Worm (Caenorhabditis elegans) whole organism, L1 larva: ENCODE data around the gene C43C3.4.

Experiments
- C04F5.9 ChIP-seq: sonication (generic microtip); optimal IDR thresholded peaks from 2 replicates; lab custom pipeline; 2016; ENCODE audit warnings: missing genetic modification characterization, missing compliant biosample characterization
- C16A3.4 ChIP-seq: fragments of 150-350 bp; optimal IDR thresholded peaks from 2 replicates; lab custom pipeline; 2014; ENCODE audit warnings: missing biosample characterization, missing genetic modification characterization
- C34B4.2 ChIP-seq: sonication (generic microtip); optimal IDR thresholded peaks from 2 replicates; lab custom pipeline; 2017; ENCODE audit warnings: mild to moderate bottlenecking, missing genetic modification characterization, missing compliant biosample characterization
- aly-2 ChIP-seq: fragments of 150-350 bp; optimal IDR thresholded peaks from 2 replicates; lab custom pipeline; 2014; ENCODE audit warnings: missing biosample characterization, missing genetic modification characterization
- ama-1 ChIP-seq: fragments of 150-350 bp; optimal IDR thresholded peaks from 2 replicates; lab custom pipeline; 2014
- blmp-1 ChIP-seq: fragments of 150-350 bp; optimal IDR thresholded peaks from 2 replicates; lab custom pipeline; 2014; ENCODE audit warnings: missing biosample characterization, missing genetic modification characterization
- ceh-63 ChIP-seq: fragments of 200-800 bp; sonication (Bioruptor generic); optimal IDR thresholded peaks from 2 replicates; lab custom pipeline; 2018; ENCODE audit warnings: mild to moderate bottlenecking, missing genetic modification characterization, missing compliant biosample characterization
- ceh-82 ChIP-seq, 3 experiments: fragments of 150-350 bp in 1 of 3; sonication (generic microtip) in 2 of 3; optimal IDR thresholded peaks; 2 replicates each; lab custom pipeline; 2014 to 2017; ENCODE audit warnings: missing biosample characterization in 3 of 3, missing genetic modification characterization in 3 of 3
- ces-1 ChIP-seq: fragments of 150-350 bp; optimal IDR thresholded peaks from 2 replicates; lab custom pipeline; 2014; ENCODE audit warnings: missing biosample characterization, missing genetic modification reagents, missing genetic modification characterization
- dsc-1 ChIP-seq: sonication (generic microtip); optimal IDR thresholded peaks from 2 replicates; lab custom pipeline; 2016; ENCODE audit warnings: mild to moderate bottlenecking, missing genetic modification characterization, missing compliant biosample characterization
- efl-1 ChIP-seq, 4 experiments: fragments of 150-350 bp; optimal IDR thresholded peaks in 3 of 4; peaks in 1 of 4; 1 replicate in 1 of 4; 2 replicates in 3 of 4; lab custom pipeline; 2014; ENCODE audit warnings: missing biosample characterization in 2 of 4, missing genetic modification characterization in 2 of 4, missing genetic modification reagents in 2 of 4
- egl-13 ChIP-seq: sonication (generic microtip); optimal IDR thresholded peaks from 2 replicates; lab custom pipeline; 2016; ENCODE audit warnings: missing genotype, missing genetic modification reagents, missing genetic modification characterization, missing compliant biosample characterization
- elt-2 ChIP-seq: sonication (generic microtip); optimal IDR thresholded peaks from 2 replicates; lab custom pipeline; 2016; ENCODE audit warnings: missing genetic modification characterization, mild to moderate bottlenecking, inconsistent platforms, missing compliant biosample characterization, missing genetic modification reagents
- elt-3 ChIP-seq, 6 experiments: fragments of 150-350 bp in 1 of 6; sonication (generic microtip); optimal IDR thresholded peaks; 2 replicates each; lab custom pipeline; 2017 to 2018; ENCODE audit warnings: missing biosample characterization in 6 of 6, missing genetic modification characterization in 6 of 6, inconsistent platforms in 1 of 6
- fkh-10 ChIP-seq: sonication (generic microtip); optimal IDR thresholded peaks from 2 replicates; lab custom pipeline; 2017; ENCODE audit warnings: missing biosample characterization, missing genetic modification reagents, missing genetic modification characterization
- fkh-8 ChIP-seq: sonication (generic microtip); optimal IDR thresholded peaks from 2 replicates; lab custom pipeline; 2016; ENCODE audit warnings: mild to moderate bottlenecking, missing genetic modification characterization, missing compliant biosample characterization
- grh-1 ChIP-seq: fragments of 200-800 bp; sonication (Bioruptor generic); IDR thresholded peaks from 2 replicates; pipeline ENCODE4 v1.3.6; 2022; ENCODE audit warnings: missing genetic modification reagents, missing genetic modification characterization, missing compliant biosample characterization
- hlh-4 ChIP-seq: sonication (generic microtip); optimal IDR thresholded peaks from 2 replicates; lab custom pipeline; 2016; ENCODE audit warnings: mild to moderate bottlenecking, missing genetic modification characterization, missing compliant biosample characterization
- hpl-2 ChIP-seq: fragments of 150-350 bp; optimal IDR thresholded peaks from 2 replicates; lab custom pipeline; 2014; ENCODE audit warnings: missing biosample characterization, missing genetic modification reagents, missing genetic modification characterization
- irx-1 ChIP-seq: sonication (generic microtip); optimal IDR thresholded peaks from 2 replicates; lab custom pipeline; 2016; ENCODE audit warnings: missing genetic modification characterization, missing compliant biosample characterization
- isw-1 ChIP-seq: fragments of 200-800 bp; sonication (Bioruptor generic); IDR thresholded peaks from 2 replicates; pipeline ENCODE4 v1.3.6; 2022; ENCODE audit warnings: missing genetic modification characterization, missing compliant biosample characterization
- lin-14 ChIP-seq: fragments of 200-800 bp; sonication (Bioruptor generic); optimal IDR thresholded peaks from 2 replicates; lab custom pipeline; 2018; ENCODE audit warnings: mild to moderate bottlenecking, missing genetic modification characterization, moderate library complexity, missing compliant biosample characterization
- lin-35 ChIP-seq, 2 experiments: fragments of 150-350 bp; optimal IDR thresholded peaks; 2 replicates each; lab custom pipeline; 2014; ENCODE audit warnings: missing biosample characterization in 2 of 2, missing genetic modification characterization in 2 of 2, missing genetic modification reagents in 2 of 2
- lsy-2 ChIP-seq, 2 experiments: fragments of 150-350 bp; optimal IDR thresholded peaks; 2 replicates each; lab custom pipeline; 2014; ENCODE audit warnings: missing biosample characterization in 2 of 2, missing genetic modification characterization in 2 of 2
- mdl-1 ChIP-seq, 2 experiments: fragments of 150-350 bp; optimal IDR thresholded peaks; 2 replicates each; lab custom pipeline; 2014 to 2017; ENCODE audit warnings: missing biosample characterization in 2 of 2, missing genetic modification characterization in 2 of 2, inconsistent platforms in 1 of 2
- mep-1 ChIP-seq: fragments of 150-350 bp; optimal IDR thresholded peaks from 2 replicates; lab custom pipeline; 2014; ENCODE audit warnings: missing biosample characterization, missing genetic modification characterization
- nhr-19 ChIP-seq: fragments of 200-800 bp; sonication (Bioruptor generic); conservative IDR thresholded peaks from 2 replicates; pipeline ENCODE4 v1.3.6; 2022; ENCODE audit warnings: missing genetic modification characterization, missing compliant biosample characterization
- nhr-20 ChIP-seq: sonication (generic microtip); optimal IDR thresholded peaks from 2 replicates; lab custom pipeline; 2016; ENCODE audit warnings: mild to moderate bottlenecking, missing genetic modification characterization, missing compliant biosample characterization
- nhr-237 ChIP-seq: fragments of 150-350 bp; optimal IDR thresholded peaks from 2 replicates; lab custom pipeline; 2014; ENCODE audit warnings: missing biosample characterization, missing genetic modification characterization
- nhr-47 ChIP-seq: sonication (generic microtip); optimal IDR thresholded peaks from 2 replicates; lab custom pipeline; 2016; ENCODE audit warnings: mild to moderate bottlenecking, missing genetic modification characterization, moderate library complexity, missing compliant biosample characterization
- nhr-71 ChIP-seq: sonication (generic microtip); optimal IDR thresholded peaks from 2 replicates; lab custom pipeline; 2016; ENCODE audit warnings: mild to moderate bottlenecking, missing genetic modification characterization, moderate library complexity, missing compliant biosample characterization
- nhr-77 ChIP-seq: fragments of 150-350 bp; optimal IDR thresholded peaks from 2 replicates; lab custom pipeline; 2014; ENCODE audit warnings: missing biosample characterization, missing genetic modification characterization
- nhr-85 ChIP-seq: sonication (generic microtip); peaks from one replicate; lab custom pipeline; 2016; ENCODE audit warnings: missing genetic modification characterization, inconsistent platforms, missing compliant biosample characterization
- nhr-90 ChIP-seq: sonication (generic microtip); optimal IDR thresholded peaks from 2 replicates; lab custom pipeline; 2016; ENCODE audit warnings: mild to moderate bottlenecking, missing genetic modification characterization, missing compliant biosample characterization; ENCODE audit not compliant: poor library complexity
- pag-3 ChIP-seq: sonication (generic microtip); optimal IDR thresholded peaks from 2 replicates; lab custom pipeline; 2017; ENCODE audit warnings: missing genetic modification characterization, mild to moderate bottlenecking, missing compliant biosample characterization, antibody characterized with exemption, borderline replicate concordance; ENCODE audit not compliant: insufficient read depth
- rnt-1 ChIP-seq: sonication (generic microtip); optimal IDR thresholded peaks from 2 replicates; lab custom pipeline; 2016; ENCODE audit warnings: mild to moderate bottlenecking, missing genetic modification characterization, moderate library complexity, missing compliant biosample characterization
- skn-1 ChIP-seq: fragments of 150-350 bp; optimal IDR thresholded peaks from 2 replicates; lab custom pipeline; 2014; ENCODE audit warnings: missing biosample characterization, missing genetic modification characterization
- snu-23 ChIP-seq: sonication (generic microtip); optimal IDR thresholded peaks from 2 replicates; lab custom pipeline; 2016; ENCODE audit warnings: missing genetic modification characterization, missing compliant biosample characterization
- sox-4 ChIP-seq: sonication (generic microtip); optimal IDR thresholded peaks from 2 replicates; lab custom pipeline; 2016; ENCODE audit warnings: missing genetic modification characterization, missing compliant biosample characterization
- sup-37 ChIP-seq: fragments of 200-800 bp; sonication (Bioruptor generic); optimal IDR thresholded peaks from 2 replicates; lab custom pipeline; 2018; ENCODE audit warnings: mild to moderate bottlenecking, missing genetic modification characterization, missing compliant biosample characterization
- swsn-7 ChIP-seq: sonication (generic microtip); optimal IDR thresholded peaks from 2 replicates; lab custom pipeline; 2016; ENCODE audit warnings: missing genetic modification characterization, missing compliant biosample characterization
- unc-130 ChIP-seq: fragments of 150-350 bp; optimal IDR thresholded peaks from 2 replicates; lab custom pipeline; 2017; ENCODE audit warnings: missing biosample characterization, missing genetic modification characterization, inconsistent platforms
- unc-86 ChIP-seq: sonication (generic microtip); optimal IDR thresholded peaks from 2 replicates; lab custom pipeline; 2016; ENCODE audit warnings: missing genetic modification characterization, missing compliant biosample characterization
- vab-15 ChIP-seq: sonication (generic microtip); optimal IDR thresholded peaks from 2 replicates; lab custom pipeline; 2017; ENCODE audit warnings: missing genotype, mild to moderate bottlenecking, missing genetic modification characterization, missing compliant biosample characterization
- xbp-1 ChIP-seq: sonication (generic microtip); optimal IDR thresholded peaks from 2 replicates; lab custom pipeline; 2016; ENCODE audit warnings: missing genetic modification characterization, missing compliant biosample characterization
- ztf-11 ChIP-seq, 2 experiments: sonication (generic microtip); optimal IDR thresholded peaks; 2 replicates each; lab custom pipeline; 2016 to 2017; ENCODE audit warnings: missing genetic modification characterization in 2 of 2, missing biosample characterization in 1 of 2, missing compliant biosample characterization in 1 of 2
- ztf-4 ChIP-seq: fragments of 150-350 bp; optimal IDR thresholded peaks from 2 replicates; lab custom pipeline; 2014; ENCODE audit warnings: missing biosample characterization, missing genetic modification characterization

C43C3.4 gene

DNA sequence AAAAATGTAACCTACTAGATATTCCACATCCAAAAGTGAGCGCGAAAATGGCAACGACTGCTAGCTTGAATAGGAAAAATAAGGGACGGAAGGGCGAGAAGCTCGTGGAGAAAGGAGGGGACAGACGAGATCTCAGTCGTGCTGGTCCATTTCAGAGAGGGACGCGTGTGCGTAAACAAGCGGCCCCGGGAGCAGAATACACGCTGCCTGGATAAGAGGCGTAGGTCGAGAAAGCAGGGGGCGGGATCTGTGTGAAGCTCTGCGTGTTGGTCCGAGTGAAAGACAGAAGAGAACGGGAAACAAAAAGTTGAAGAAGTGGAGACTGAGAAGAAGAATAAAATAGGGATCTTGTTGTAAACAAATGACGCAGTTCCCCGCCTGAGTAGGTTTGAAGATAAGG lies 6.1 kb downstream of the C43C3.4 start, which contains the start of gene T14B1.1:
TSS of gene T14B1.1 (minus strand) at position 170 of the 400 bp plus-strand sequence.
- no peak for TF ChIP-seq sup-37 (GFP tag; lab: Kevin White, UChicago)
- no peak for TF ChIP-seq egl-13 (tag; lab: Kevin White, UChicago)
- TF ChIP-seq nhr-19 (GFP tag; lab: Robert Waterston, UW), result peak; percentile 16; the same call in 1 of the 2 replicates
- no peak for TF ChIP-seq C34B4.2 (tag; lab: Kevin White, UChicago)
- TF ChIP-seq lsy-2 (tag; optimal IDR thresholded peaks at IDR 0.05; lab: Kevin White, UChicago), result peak in 1 of 2 experiments; percentile 30
- no peak for TF ChIP-seq ces-1 (GFP tag; lab: Kevin White, UChicago)
- TF ChIP-seq nhr-47 (tag; lab: Kevin White, UChicago), result peak; percentile 8
- TF ChIP-seq unc-86 (tag; lab: Kevin White, UChicago), result peak; percentile 9
- no peak for TF ChIP-seq efl-1 (optimal IDR thresholded peaks at IDR 0.05; lab: Kevin White, UChicago)
- TF ChIP-seq efl-1 (GFP tag; optimal IDR thresholded peaks at IDR 0.05 in 1 of 2; lab: Kevin White, UChicago), result peak in 1 of 2 experiments; percentile 10
- peak; percentile 42 for TF ChIP-seq nhr-71 (tag; lab: Kevin White, UChicago)
- TF ChIP-seq rnt-1 (tag; lab: Kevin White, UChicago), result peak; percentile 27
- TF ChIP-seq skn-1 (tag; lab: Kevin White, UChicago), result no peak
- no peak for TF ChIP-seq elt-2 (tag; lab: Kevin White, UChicago)
- peak in 1 of 2 experiments; percentile 3 for TF ChIP-seq mdl-1 (tag; optimal IDR thresholded peaks at IDR 0.05; lab: Kevin White, UChicago)
- no peak for TF ChIP-seq hpl-2 (GFP tag; lab: Kevin White, UChicago)
- TF ChIP-seq ama-1, result no peak
- peak; percentile 48 for TF ChIP-seq fkh-8 (tag; lab: Kevin White, UChicago)
- TF ChIP-seq ceh-82 (tag; optimal IDR thresholded peaks at IDR 0.05; lab: Kevin White, UChicago), result peak in 1 of 3 experiments; percentile 39
- peak; percentile 86 for TF ChIP-seq lin-14 (GFP tag; lab: Kevin White, UChicago)
- peak; percentile 18 for TF ChIP-seq swsn-7 (tag; lab: Kevin White, UChicago)
- peak; percentile 7 for TF ChIP-seq dsc-1
- TF ChIP-seq nhr-85 (tag; lab: Kevin White, UChicago), result peak; percentile 11
- peak; percentile 29 for TF ChIP-seq fkh-10 (GFP tag; lab: Kevin White, UChicago)
- peak; percentile 26 for TF ChIP-seq snu-23 (GFP tag; lab: Kevin White, UChicago)
- peak in 1 of 2 experiments; percentile 23 for TF ChIP-seq lin-35 (GFP tag; optimal IDR thresholded peaks at IDR 0.05; lab: Kevin White, UChicago)
- TF ChIP-seq isw-1 (GFP tag; lab: Robert Waterston, UW), result no peak

DNA sequence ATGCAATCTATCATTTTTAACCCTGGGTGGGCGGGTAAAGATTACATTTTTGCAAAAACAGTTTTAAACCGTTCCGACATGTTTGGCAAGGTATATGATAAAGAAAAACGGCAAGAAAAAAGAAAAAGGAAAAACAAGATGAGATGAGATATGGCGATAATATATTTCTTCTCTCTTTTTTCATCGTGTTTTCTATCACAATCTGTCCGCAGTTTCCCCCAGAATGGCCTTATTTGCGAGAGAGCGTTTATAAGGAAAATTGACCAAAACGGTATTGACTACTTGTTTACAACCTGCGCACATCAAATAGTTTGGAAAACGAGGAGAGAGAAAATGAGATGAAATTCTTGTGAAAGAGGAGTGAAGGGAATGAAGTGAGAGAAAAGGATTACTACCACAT lies 7.3 kb downstream of the C43C3.4 start:
- peak in 4 of 6 experiments; percentile 1 to 93 (median 36) for TF ChIP-seq elt-3 (tag; optimal IDR thresholded peaks at IDR 0.05; lab: Kevin White, UChicago)
- peak; percentile 48 for TF ChIP-seq nhr-90 (tag; lab: Kevin White, UChicago)
- TF ChIP-seq ztf-11 (tag; optimal IDR thresholded peaks at IDR 0.05; lab: Kevin White, UChicago), result no peak
- TF ChIP-seq nhr-20 (tag; lab: Kevin White, UChicago), result peak; percentile 76
- no peak for TF ChIP-seq sox-4 (tag; lab: Kevin White, UChicago)
- TF ChIP-seq pag-3 (tag; lab: Kevin White, UChicago), result peak; percentile 24
- TF ChIP-seq nhr-47 (tag; lab: Kevin White, UChicago), result peak; percentile 19
- peak in 1 of 2 experiments; percentile 38 for TF ChIP-seq lin-35 (GFP tag; optimal IDR thresholded peaks at IDR 0.05; lab: Kevin White, UChicago)
- peak in 1 of 2 experiments; percentile 8 for TF ChIP-seq efl-1 (optimal IDR thresholded peaks at IDR 0.05; lab: Kevin White, UChicago)
- peak in 1 of 2 experiments; percentile 31 for TF ChIP-seq efl-1 (GFP tag; optimal IDR thresholded peaks at IDR 0.05 in 1 of 2; lab: Kevin White, UChicago)
- peak; percentile 4 for TF ChIP-seq swsn-7 (tag; lab: Kevin White, UChicago)
- TF ChIP-seq nhr-19 (GFP tag; lab: Robert Waterston, UW), result peak; percentile 21; the same call in 1 of the 2 replicates
- no peak for TF ChIP-seq nhr-77 (tag; lab: Kevin White, UChicago)
- TF ChIP-seq vab-15, result no peak
- no peak for TF ChIP-seq hlh-4 (tag; lab: Kevin White, UChicago)
- no peak for TF ChIP-seq isw-1 (GFP tag; lab: Robert Waterston, UW)
- no peak for TF ChIP-seq ceh-63 (GFP tag; lab: Kevin White, UChicago)
- peak; percentile 95 for TF ChIP-seq blmp-1 (tag; lab: Kevin White, UChicago)
- peak; percentile 73 for TF ChIP-seq snu-23 (GFP tag; lab: Kevin White, UChicago)
- TF ChIP-seq dsc-1, result no peak
- TF ChIP-seq unc-130 (tag; lab: Kevin White, UChicago), result peak; percentile 2
- peak; percentile 70 for TF ChIP-seq nhr-71 (tag; lab: Kevin White, UChicago)
- TF ChIP-seq aly-2, result no peak
- TF ChIP-seq mep-1 (tag; lab: Kevin White, UChicago), result peak; percentile 57
- peak; percentile 11 for TF ChIP-seq xbp-1 (tag; lab: Kevin White, UChicago)
- TF ChIP-seq mdl-1 (tag; optimal IDR thresholded peaks at IDR 0.05; lab: Kevin White, UChicago), result peak in 1 of 2 experiments; percentile 36
- peak; percentile 97 for TF ChIP-seq nhr-85 (tag; lab: Kevin White, UChicago)
- peak; percentile 87 for TF ChIP-seq lin-14 (GFP tag; lab: Kevin White, UChicago)
- TF ChIP-seq grh-1 (GFP tag; lab: Robert Waterston, UW), result 0 out of 2 replicates have a peak, but pooled peaks have one; percentile 37
- TF ChIP-seq C16A3.4 (tag; lab: Kevin White, UChicago), result peak; percentile 50
- no peak for TF ChIP-seq ama-1
- TF ChIP-seq C04F5.9 (tag; lab: Kevin White, UChicago), result no peak
- TF ChIP-seq nhr-237 (tag; lab: Kevin White, UChicago), result peak; percentile 47
- peak; percentile 26 for TF ChIP-seq irx-1 (tag; lab: Kevin White, UChicago)
- TF ChIP-seq ztf-4 (tag; lab: Kevin White, UChicago), result peak; percentile 6
